Fruit fly (Drosophila melanogaster) whole organism, embryonic: Measurements from ENCODE around the gene CG8289.

Source experiments
- Awh ChIP-seq: fragments of 200-800 bp; sonication (Bioruptor generic); IDR thresholded peaks from 2 replicates; pipeline ENCODE4, ENCODE4 v1.3.6; 2022; ENCODE audit warnings: missing biosample characterization, missing genetic modification characterization
- B-H2 ChIP-seq: fragments of 200-800 bp; sonication (Bioruptor generic); optimal IDR thresholded peaks from 2 replicates; lab custom pipeline; 2018; ENCODE audit warnings: missing biosample characterization, mild to moderate bottlenecking, missing genetic modification characterization
- BEAF-32 ChIP-seq: fragments of 200-800 bp; sonication (Bioruptor generic); optimal IDR thresholded peaks from 3 replicates; lab custom pipeline; 2017; ENCODE audit warnings: missing biosample characterization, missing genetic modification characterization, mild to moderate bottlenecking, moderate library complexity, missing genetic modification reagents
- C15 ChIP-seq: fragments of 200-800 bp; sonication (Bioruptor generic); IDR thresholded peaks from 3 replicates; pipeline ENCODE4 v1.3.6; 2022; ENCODE audit warnings: missing biosample characterization, missing genetic modification characterization
- CG10543 ChIP-seq: fragments of 200-800 bp; sonication (Bioruptor generic); optimal IDR thresholded peaks from 3 replicates; lab custom pipeline; 2017; ENCODE audit warnings: missing biosample characterization, mild to moderate bottlenecking, missing genetic modification characterization, moderate library complexity
- CG11093 ChIP-seq: fragments of 200-800 bp; sonication (Bioruptor generic); IDR thresholded peaks from 3 replicates; pipeline ENCODE4 v1.3.6; 2022; ENCODE audit warnings: missing biosample characterization, missing genetic modification characterization
- CG13424 ChIP-seq: fragments of 200-800 bp; sonication (Bioruptor generic); optimal IDR thresholded peaks from 2 replicates; lab custom pipeline; 2019; ENCODE audit warnings: missing biosample characterization, mild to moderate bottlenecking, missing genetic modification characterization, moderate library complexity
- CG14014 ChIP-seq: fragments of 200-800 bp; sonication (Bioruptor generic); IDR thresholded peaks from 2 replicates; pipeline ENCODE4 v1.3.6; 2022; ENCODE audit warnings: missing biosample characterization, missing genetic modification characterization
- CG14965 ChIP-seq: fragments of 200-800 bp; sonication (Bioruptor generic); optimal IDR thresholded peaks from 2 replicates; lab custom pipeline; 2016; ENCODE audit warnings: missing biosample characterization, missing genetic modification characterization, borderline replicate concordance
- CG16863 ChIP-seq: fragments of 200-800 bp; sonication (Bioruptor generic); optimal IDR thresholded peaks from 3 replicates; lab custom pipeline; 2016; ENCODE audit warnings: missing biosample characterization, missing genetic modification characterization
- CG17385 ChIP-seq: fragments of 200-800 bp; sonication (Bioruptor generic); optimal IDR thresholded peaks from 3 replicates; lab custom pipeline; 2018; ENCODE audit warnings: missing biosample characterization, mild to moderate bottlenecking, missing genetic modification characterization
- CG2129 ChIP-seq: fragments of 200-800 bp; sonication (Bioruptor generic); IDR thresholded peaks from 2 replicates; pipeline ENCODE4 v1.3.6; 2022; ENCODE audit warnings: missing biosample characterization, missing genetic modification characterization; ENCODE audit not compliant: partially characterized antibody
- CG33557 ChIP-seq: fragments of 200-800 bp; sonication (Bioruptor generic); optimal IDR thresholded peaks from 2 replicates; lab custom pipeline; 2019; ENCODE audit warnings: missing biosample characterization, mild to moderate bottlenecking, missing genetic modification characterization, moderate library complexity
- CG3726 ChIP-seq: fragments of 200-800 bp; sonication (Bioruptor generic); IDR thresholded peaks from 3 replicates; pipeline ENCODE4, ENCODE4 v1.3.6; 2022; ENCODE audit warnings: missing biosample characterization, missing genetic modification characterization
- CG4404 ChIP-seq: fragments of 200-800 bp; sonication (Bioruptor generic); IDR thresholded peaks from 2 replicates; pipeline ENCODE4 v1.3.6; 2022; ENCODE audit warnings: missing biosample characterization, missing genetic modification characterization
- CG4424 ChIP-seq: fragments of 200-800 bp; sonication (Bioruptor generic); optimal IDR thresholded peaks from 3 replicates; lab custom pipeline; 2016; ENCODE audit warnings: missing biosample characterization, missing genetic modification characterization
- CG5180 ChIP-seq: fragments of 200-800 bp; sonication (Bioruptor generic); optimal IDR thresholded peaks from 3 replicates; lab custom pipeline; 2017; ENCODE audit warnings: missing biosample characterization, missing genetic modification characterization, mild to moderate bottlenecking, moderate library complexity, missing genetic modification reagents
- CG6175 ChIP-seq: fragments of 200-800 bp; sonication (Bioruptor generic); IDR thresholded peaks from 3 replicates; pipeline ENCODE4 v1.3.6; 2022; ENCODE audit warnings: missing biosample characterization, missing genetic modification characterization
- Camta ChIP-seq: fragments of 200-800 bp; sonication (Bioruptor generic); optimal IDR thresholded peaks from 2 replicates; lab custom pipeline; 2016; ENCODE audit warnings: missing biosample characterization, missing genetic modification characterization
- Dad ChIP-seq: fragments of 200-800 bp; sonication (Bioruptor generic); optimal IDR thresholded peaks from 3 replicates; lab custom pipeline; 2016; ENCODE audit warnings: missing biosample characterization, missing genetic modification characterization
- Dll ChIP-seq: fragments of 200-800 bp; sonication (Bioruptor generic); IDR thresholded peaks from 4 replicates; pipeline ENCODE4 v1.3.6; 2022; ENCODE audit warnings: missing biosample characterization, missing genetic modification characterization; ENCODE audit not compliant: partially characterized antibody
- Gug ChIP-seq: fragments of 200-800 bp; sonication (Bioruptor generic); IDR thresholded peaks from 4 replicates; pipeline ENCODE4 v1.3.6; 2022; ENCODE audit warnings: missing biosample characterization, missing genetic modification characterization
- Hand ChIP-seq: fragments of 200-800 bp; sonication (Bioruptor generic); optimal IDR thresholded peaks from 2 replicates; lab custom pipeline; 2017; ENCODE audit warnings: mild to moderate bottlenecking, missing biosample characterization, missing genetic modification reagents, missing genetic modification characterization
- HmgD ChIP-seq: fragments of 200-800 bp; sonication (Bioruptor generic); optimal IDR thresholded peaks from 3 replicates; lab custom pipeline; 2016; ENCODE audit warnings: missing biosample characterization, missing genetic modification characterization
- Hr51 ChIP-seq, 2 experiments: fragments of 200-800 bp; sonication (Bioruptor generic); optimal IDR thresholded peaks; 2 replicates in 1 of 2; 3 replicates in 1 of 2; lab custom pipeline; 2016 to 2018; ENCODE audit warnings: missing biosample characterization in 2 of 2, missing genetic modification characterization in 2 of 2, mild to moderate bottlenecking in 1 of 2, moderate library complexity in 1 of 2
- Lhr ChIP-seq: fragments of 200-800 bp; sonication (Bioruptor generic); optimal IDR thresholded peaks from 3 replicates; lab custom pipeline; 2017; ENCODE audit warnings: mild to moderate bottlenecking, missing biosample characterization, missing genetic modification reagents, missing genetic modification characterization
- Mes4 ChIP-seq: fragments of 200-800 bp; sonication (Bioruptor generic); optimal IDR thresholded peaks from 2 replicates; lab custom pipeline; 2016; ENCODE audit warnings: missing biosample characterization, missing genetic modification characterization
- NK7.1 ChIP-seq: fragments of 200-800 bp; sonication (Bioruptor generic); optimal IDR thresholded peaks from 3 replicates; lab custom pipeline; 2016; ENCODE audit warnings: missing biosample characterization, missing genetic modification characterization
- Side ChIP-seq: fragments of 200-800 bp; sonication (Bioruptor generic); optimal IDR thresholded peaks from 2 replicates; lab custom pipeline; 2016; ENCODE audit warnings: missing biosample characterization, missing genetic modification characterization
- Six4 ChIP-seq: fragments of 200-800 bp; sonication (Bioruptor generic); optimal IDR thresholded peaks from 2 replicates; lab custom pipeline; 2016; ENCODE audit warnings: missing biosample characterization, missing genetic modification characterization
- Ssrp ChIP-seq: fragments of 200-800 bp; sonication (Bioruptor generic); optimal IDR thresholded peaks from 2 replicates; lab custom pipeline; 2018; ENCODE audit warnings: missing biosample characterization, mild to moderate bottlenecking, missing genetic modification characterization, moderate library complexity
- YL-1 ChIP-seq: fragments of 200-800 bp; sonication (Bioruptor generic); optimal IDR thresholded peaks from 3 replicates; lab custom pipeline; 2017; ENCODE audit warnings: missing biosample characterization, mild to moderate bottlenecking, missing genetic modification characterization
- bowl ChIP-seq: fragments of 200-800 bp; sonication (Bioruptor generic); IDR thresholded peaks from 2 replicates; pipeline ENCODE4 v1.3.6; 2022; ENCODE audit warnings: missing biosample characterization, missing genetic modification characterization
- en ChIP-seq: fragments of 200-800 bp; sonication (Bioruptor generic); optimal IDR thresholded peaks from 2 replicates; lab custom pipeline; 2016; ENCODE audit warnings: missing biosample characterization, missing genetic modification characterization
- gsb ChIP-seq: fragments of 200-800 bp; sonication (Bioruptor generic); IDR thresholded peaks from 2 replicates; pipeline ENCODE4 v1.3.6; 2022; ENCODE audit warnings: missing biosample characterization, missing genetic modification characterization
- her ChIP-seq: fragments of 200-800 bp; sonication (Bioruptor generic); optimal IDR thresholded peaks from 2 replicates; lab custom pipeline; 2016; ENCODE audit warnings: missing biosample characterization, missing genetic modification characterization
- inv ChIP-seq: fragments of 200-800 bp; sonication (Bioruptor generic); IDR thresholded peaks from 2 replicates; pipeline ENCODE4 v1.3.6; 2022; ENCODE audit warnings: missing biosample characterization, missing genetic modification characterization; ENCODE audit not compliant: partially characterized antibody
- jigr1 ChIP-seq: fragments of 200-800 bp; sonication (Bioruptor generic); IDR thresholded peaks from 3 replicates; pipeline ENCODE4 v1.3.6; 2022; ENCODE audit warnings: missing biosample characterization, missing genetic modification characterization
- kay ChIP-seq: fragments of 200-800 bp; sonication (Bioruptor generic); optimal IDR thresholded peaks from 2 replicates; lab custom pipeline; 2016; ENCODE audit warnings: missing biosample characterization, missing genetic modification characterization
- lov ChIP-seq, 2 experiments: fragments of 200-800 bp in 1 of 2; fragments of >200 bp in 1 of 2; sonication (Bioruptor generic) in 1 of 2; IDR thresholded peaks in 1 of 2; optimal IDR thresholded peaks in 1 of 2; 2 replicates in 1 of 2; 3 replicates in 1 of 2; pipeline versions ENCODE4 v1.3.6 to Lab custom; 2017 to 2022; ENCODE audit warnings: missing biosample characterization in 1 of 2, missing genetic modification characterization in 1 of 2
- nmo ChIP-seq: fragments of 200-800 bp; sonication (Bioruptor generic); optimal IDR thresholded peaks from 2 replicates; lab custom pipeline; 2018; ENCODE audit warnings: missing biosample characterization, mild to moderate bottlenecking, missing genetic modification characterization, moderate library complexity
- nom ChIP-seq: fragments of 200-800 bp; sonication (Bioruptor generic); optimal IDR thresholded peaks from 2 replicates; lab custom pipeline; 2017; ENCODE audit warnings: missing biosample characterization, missing genetic modification characterization, mild to moderate bottlenecking, moderate library complexity, missing genetic modification reagents
- pros ChIP-seq: fragments of 200-800 bp; sonication (Bioruptor generic); optimal IDR thresholded peaks from 3 replicates; lab custom pipeline; 2019; ENCODE audit warnings: missing biosample characterization, mild to moderate bottlenecking, missing genetic modification characterization, moderate library complexity
- pum ChIP-seq: fragments of 200-800 bp; sonication (Bioruptor generic); optimal IDR thresholded peaks from 2 replicates; lab custom pipeline; 2016; ENCODE audit warnings: missing biosample characterization, missing genetic modification characterization
- sim ChIP-seq: fragments of 200-800 bp; sonication (Bioruptor generic); IDR thresholded peaks from 2 replicates; pipeline ENCODE4 v1.3.6; 2022; ENCODE audit warnings: missing biosample characterization, missing genetic modification characterization
- slp2 ChIP-seq: fragments of 200-800 bp; sonication (Bioruptor generic); optimal IDR thresholded peaks from 2 replicates; lab custom pipeline; 2016; ENCODE audit warnings: missing biosample characterization, missing genetic modification characterization
- sna ChIP-seq: fragments of 200-800 bp; sonication (Bioruptor generic); IDR thresholded peaks from 2 replicates; pipeline ENCODE4 v1.3.6; 2022; ENCODE audit warnings: missing biosample characterization, missing genetic modification characterization; ENCODE audit not compliant: partially characterized antibody
- tin ChIP-seq: fragments of 200-800 bp; sonication (Bioruptor generic); optimal IDR thresholded peaks from 3 replicates; lab custom pipeline; 2016; ENCODE audit warnings: missing biosample characterization, missing genetic modification characterization
- twi ChIP-seq: fragments of 200-800 bp; optimal IDR thresholded peaks from 2 replicates; lab custom pipeline; 2019; ENCODE audit warnings: missing biosample characterization, mild to moderate bottlenecking, missing genetic modification characterization, moderate library complexity
- vvl ChIP-seq: fragments of 200-800 bp; sonication (Bioruptor generic); IDR thresholded peaks from 2 replicates; pipeline ENCODE4 v1.3.6; 2022; ENCODE audit warnings: missing biosample characterization, missing genetic modification characterization

Gene CG8289

dm6 chrX:17599330-17599729 is 36.5 kb downstream of the CG8289 start, which contains the start of gene X11L (continued):
- TF ChIP-seq CG16863 (GFP tag; lab: Kevin White, UChicago) = peak; percentile 79
- peak; percentile 54 for TF ChIP-seq Dad (GFP tag; lab: Kevin White, UChicago)
- TF ChIP-seq CG3726 (GFP tag; lab: Robert Waterston, UW) = no peak
- TF ChIP-seq CG4424 (GFP tag; lab: Kevin White, UChicago) = peak; percentile 63
- TF ChIP-seq NK7.1 (GFP tag; lab: Kevin White, UChicago) = peak; percentile 31
- peak; percentile 41; the same call in 1 of the 2 replicates for TF ChIP-seq CG4404 (GFP tag; lab: Robert Waterston, UW)
- no peak for TF ChIP-seq Hand (GFP tag; lab: Kevin White, UChicago)
- TF ChIP-seq YL-1 (GFP tag; lab: Kevin White, UChicago) = peak; percentile 70
- TF ChIP-seq Ssrp (tag; lab: Kevin White, UChicago) = peak; percentile 43
- TF ChIP-seq Six4 (GFP tag; lab: Kevin White, UChicago) = peak; percentile 40
- TF ChIP-seq B-H2 = peak; percentile 35
- TF ChIP-seq CG13424 = peak; percentile 34
- no peak for TF ChIP-seq C15 (GFP tag; lab: Robert Waterston, UW)
- TF ChIP-seq her (GFP tag; lab: Kevin White, UChicago) = peak; percentile 76
- TF ChIP-seq CG2129 (GFP tag; lab: Robert Waterston, UW) = peak; percentile 53
- peak; percentile 16 for TF ChIP-seq CG5180 (GFP tag; lab: Kevin White, UChicago)
- peak; percentile 69 for TF ChIP-seq pum (GFP tag; lab: Kevin White, UChicago)
- TF ChIP-seq HmgD (GFP tag; lab: Kevin White, UChicago) = peak; percentile 12
- peak; percentile 88 for TF ChIP-seq BEAF-32 (GFP tag; lab: Kevin White, UChicago)
- TF ChIP-seq Side (GFP tag; lab: Kevin White, UChicago) = peak; percentile 56
- TF ChIP-seq Gug (GFP tag; lab: Robert Waterston, UW) = peak; percentile 70; the same call in 3 of the 4 replicates
- TF ChIP-seq CG11093 = no peak; the same call in 2 of the 3 replicates
- peak; percentile 54 for TF ChIP-seq slp2 (GFP tag; lab: Kevin White, UChicago)
- TF ChIP-seq gsb (GFP tag; lab: Robert Waterston, UW) = no peak
- TF ChIP-seq kay (GFP tag; lab: Kevin White, UChicago) = peak; percentile 54
- peak; percentile 85 for TF ChIP-seq inv (GFP tag; lab: Robert Waterston, UW)
- TF ChIP-seq CG14965 = no peak
- TF ChIP-seq CG33557 (GFP tag; lab: Kevin White, UChicago) = peak; percentile 15
- no peak for TF ChIP-seq bowl (GFP tag; lab: Robert Waterston, UW)
- no peak for TF ChIP-seq sim
- peak; percentile 87 for TF ChIP-seq Dll (GFP tag; lab: Robert Waterston, UW)
- TF ChIP-seq Camta (GFP tag; lab: Kevin White, UChicago) = peak; percentile 66
- TF ChIP-seq CG6175 (GFP tag; lab: Robert Waterston, UW) = peak; percentile 60; the same call in 1 of the 3 replicates
- peak; percentile 75 for TF ChIP-seq tin
- peak; percentile 80 for TF ChIP-seq vvl (GFP tag; lab: Robert Waterston, UW)
- peak; percentile 73 for TF ChIP-seq CG14014 (GFP tag; lab: Robert Waterston, UW)
- peak; percentile 57 for TF ChIP-seq Mes4 (GFP tag; lab: Kevin White, UChicago)
- TF ChIP-seq nom (GFP tag; lab: Kevin White, UChicago) = no peak
- peak; percentile 50 for TF ChIP-seq CG17385 (GFP tag; lab: Kevin White, UChicago)
- TF ChIP-seq Hr51 (GFP tag; optimal IDR thresholded peaks at IDR 0.05; lab: Kevin White, UChicago) = peak in 1 of 2 experiments; percentile 62
- TF ChIP-seq twi (tag; lab: Kevin White, UChicago) = peak; percentile 7
- peak; percentile 29 for TF ChIP-seq en (GFP tag; lab: Kevin White, UChicago)
- no peak for TF ChIP-seq CG10543
- no peak for TF ChIP-seq lov (optimal IDR thresholded peaks at IDR 0.05; lab: Kevin White, UChicago)
- no peak for TF ChIP-seq lov (GFP tag; IDR thresholded peaks at IDR 0.05; lab: Robert Waterston, UW)
- TF ChIP-seq Lhr (GFP tag; lab: Kevin White, UChicago) = peak; percentile 36
- TF ChIP-seq jigr1 = no peak
- no peak for TF ChIP-seq pros (GFP tag; lab: Kevin White, UChicago)
- peak; percentile 83 for TF ChIP-seq sna (GFP tag; lab: Robert Waterston, UW)
- peak; percentile 64 for TF ChIP-seq nmo (GFP tag; lab: Kevin White, UChicago)
- 0 out of 2 replicates have a peak, but pooled peaks have one; percentile 30 for TF ChIP-seq Awh (GFP tag; lab: Robert Waterston, UW)
